Worm (Caenorhabditis elegans) whole organism, mixed stage, embryonic: Measurements from ENCODE around the gene T28C12.15.

Experiments used
- ces-1 ChIP-seq: fragments of 150-350 bp; optimal IDR thresholded peaks from 2 replicates; lab custom pipeline; 2014; ENCODE audit warnings: missing biosample characterization, missing genetic modification reagents, missing genetic modification characterization
- nhr-76 ChIP-seq: sonication (generic microtip); optimal IDR thresholded peaks from 2 replicates; lab custom pipeline; 2017; ENCODE audit warnings: missing biosample characterization, missing genetic modification characterization
- snpc-4 ChIP-seq: fragments of 150-350 bp; optimal IDR thresholded peaks from 2 replicates; lab custom pipeline; 2014; ENCODE audit warnings: missing biosample characterization, missing genetic modification characterization
- unc-120 ChIP-seq: sonication (generic microtip); optimal IDR thresholded peaks from 2 replicates; lab custom pipeline; 2017; ENCODE audit warnings: missing genetic modification characterization, missing compliant biosample characterization; ENCODE audit not compliant: poor library complexity, severe bottlenecking
- unc-62 ChIP-seq: fragments of 150-350 bp; optimal IDR thresholded peaks from 2 replicates; lab custom pipeline; 2014; ENCODE audit warnings: missing biosample characterization, missing genetic modification reagents, missing genetic modification characterization

ce11 chrV:6326980-6327379 lies 5.4 kb upstream of the T28C12.15 start, which contains the start of gene fbxa-202:
- no peak for TF ChIP-seq unc-62
- TF ChIP-seq unc-120 (tag; lab: Kevin White, UChicago) = no peak
- TF ChIP-seq nhr-76 (tag; lab: Kevin White, UChicago) = no peak
- TF ChIP-seq ces-1 (GFP tag; lab: Kevin White, UChicago) = no peak
- no peak for TF ChIP-seq snpc-4 (tag; lab: Kevin White, UChicago)
